Worm (Caenorhabditis elegans) whole organism, L4 larva: ENCODE measurements around the gene hlh-31.

Source experiments
- Y105C5A.15 ChIP-seq: fragments of 200-800 bp; sonication (Bioruptor generic); IDR thresholded peaks from 2 replicates; pipeline ENCODE4 v1.3.6; 2022; ENCODE audit warnings: missing genetic modification characterization, missing compliant biosample characterization
- Y5F2A.4 ChIP-seq: fragments of 200-800 bp; sonication (Bioruptor generic); optimal IDR thresholded peaks from 2 replicates; lab custom pipeline; 2018; ENCODE audit warnings: mild to moderate bottlenecking, missing genetic modification characterization, missing compliant biosample characterization
- aly-2 ChIP-seq: sonication (generic microtip); optimal IDR thresholded peaks from 2 replicates; lab custom pipeline; 2018; ENCODE audit warnings: missing biosample characterization, missing genetic modification characterization
- ceh-20 ChIP-seq: fragments of 200-800 bp; sonication (Bioruptor generic); IDR thresholded peaks from 2 replicates; pipeline ENCODE4 v1.3.6; 2022; ENCODE audit warnings: missing genetic modification reagents, missing genetic modification characterization, missing compliant biosample characterization
- ceh-28 ChIP-seq: fragments of 150-350 bp; optimal IDR thresholded peaks from 2 replicates; lab custom pipeline; 2014; ENCODE audit warnings: missing biosample characterization, missing genetic modification reagents, missing genetic modification characterization
- ceh-44 ChIP-seq: fragments of 200-800 bp; sonication (Bioruptor generic); IDR thresholded peaks from 2 replicates; pipeline ENCODE4 v1.3.6; 2022; ENCODE audit warnings: missing genetic modification reagents, missing genetic modification characterization, missing compliant biosample characterization
- daf-12 ChIP-seq: fragments of 150-350 bp; optimal IDR thresholded peaks from 2 replicates; lab custom pipeline; 2014; ENCODE audit warnings: missing biosample characterization, missing genetic modification reagents, missing genetic modification characterization
- daf-16 ChIP-seq, 3 experiments: sonication (generic microtip); optimal IDR thresholded peaks; 2 replicates each; lab custom pipeline; 2016 to 2017; ENCODE audit warnings: missing genetic modification characterization in 3 of 3, missing genetic modification reagents in 3 of 3, mild to moderate bottlenecking in 2 of 3, missing compliant biosample characterization in 2 of 3, missing biosample characterization in 1 of 3, moderate library complexity in 1 of 3
- daf-8 ChIP-seq: fragments of 200-800 bp; sonication (Bioruptor generic); IDR thresholded peaks from 2 replicates; pipeline ENCODE4 v1.3.6; 2022; ENCODE audit warnings: missing genetic modification characterization, missing compliant biosample characterization
- dmd-6 ChIP-seq: fragments of 200-800 bp; sonication (Bioruptor generic); IDR thresholded peaks from 2 replicates; pipeline ENCODE4 v1.3.6; 2022; ENCODE audit warnings: missing genetic modification reagents, missing genetic modification characterization, missing compliant biosample characterization
- fkh-10 ChIP-seq: fragments of 150-350 bp; optimal IDR thresholded peaks from 2 replicates; lab custom pipeline; 2014; ENCODE audit warnings: missing biosample characterization, missing genetic modification reagents, missing genetic modification characterization
- hlh-30 ChIP-seq: sonication (generic microtip); optimal IDR thresholded peaks from 2 replicates; lab custom pipeline; 2017; ENCODE audit warnings: antibody characterized with exemption, mild to moderate bottlenecking, missing genetic modification characterization, missing compliant biosample characterization; ENCODE audit not compliant: insufficient read depth
- hmg-1.1 ChIP-seq: fragments of 200-800 bp; sonication (Bioruptor generic); IDR thresholded peaks from 2 replicates; pipeline ENCODE4 v1.3.6; 2022; ENCODE audit warnings: missing genetic modification reagents, missing genetic modification characterization, missing compliant biosample characterization
- lin-15B ChIP-seq: fragments of 150-350 bp; sonication (generic microtip); optimal IDR thresholded peaks from 3 replicates; lab custom pipeline; 2014; ENCODE audit warnings: missing biosample characterization, missing genetic modification characterization
- lin-29 ChIP-seq: fragments of 200-800 bp; sonication (Bioruptor generic); IDR thresholded peaks from 2 replicates; pipeline ENCODE4 v1.3.6; 2022; ENCODE audit warnings: missing genetic modification reagents, missing genetic modification characterization, missing compliant biosample characterization
- lin-38 ChIP-seq: fragments of 200-800 bp; sonication (Bioruptor generic); IDR thresholded peaks from 2 replicates; pipeline ENCODE4 v1.3.6; 2022; ENCODE audit warnings: missing genetic modification reagents, missing genetic modification characterization, missing compliant biosample characterization
- madf-9 ChIP-seq: fragments of 200-800 bp; sonication (Bioruptor generic); conservative IDR thresholded peaks from 2 replicates; pipeline ENCODE4 v1.3.6; 2022; ENCODE audit warnings: missing genetic modification reagents, missing genetic modification characterization, missing compliant biosample characterization
- mdl-1 ChIP-seq, 2 experiments: fragments of 150-350 bp in 1 of 2; sonication (generic microtip) in 1 of 2; optimal IDR thresholded peaks; 2 replicates each; lab custom pipeline; 2014 to 2017; ENCODE audit warnings: missing biosample characterization in 2 of 2, missing genetic modification characterization in 2 of 2
- mep-1 ChIP-seq: fragments of 150-350 bp; sonication (generic microtip); optimal IDR thresholded peaks from 3 replicates; lab custom pipeline; 2014; ENCODE audit warnings: missing biosample characterization, missing genetic modification characterization
- nhr-237 ChIP-seq: sonication (generic microtip); optimal IDR thresholded peaks from 2 replicates; lab custom pipeline; 2017; ENCODE audit warnings: missing biosample characterization, missing genetic modification characterization
- php-3 ChIP-seq: fragments of 200-800 bp; sonication (Bioruptor generic); IDR thresholded peaks from 2 replicates; pipeline ENCODE4 v1.3.6; 2022; ENCODE audit warnings: missing genetic modification reagents, missing genetic modification characterization, missing compliant biosample characterization
- saeg-2 ChIP-seq: fragments of 200-800 bp; sonication (Bioruptor generic); IDR thresholded peaks from 2 replicates; pipeline ENCODE4 v1.3.6; 2022; ENCODE audit warnings: missing genetic modification reagents, missing genetic modification characterization, missing compliant biosample characterization
- sdz-12 ChIP-seq: fragments of 200-800 bp; sonication (Bioruptor generic); optimal IDR thresholded peaks from 2 replicates; lab custom pipeline; 2018; ENCODE audit warnings: mild to moderate bottlenecking, missing genetic modification characterization, missing compliant biosample characterization
- snpc-1.2 ChIP-seq: fragments of 200-800 bp; sonication (Bioruptor generic); IDR thresholded peaks from 2 replicates; pipeline ENCODE4 v1.3.6; 2022; ENCODE audit warnings: missing genetic modification reagents, missing genetic modification characterization, missing compliant biosample characterization
- spr-1 ChIP-seq: sonication (generic microtip); optimal IDR thresholded peaks from 2 replicates; lab custom pipeline; 2016; ENCODE audit warnings: mild to moderate bottlenecking, missing genetic modification characterization, missing compliant biosample characterization
- spr-3 ChIP-seq: fragments of 200-800 bp; sonication (Bioruptor generic); optimal IDR thresholded peaks from 2 replicates; lab custom pipeline; 2018; ENCODE audit warnings: mild to moderate bottlenecking, missing genetic modification characterization, missing compliant biosample characterization
- unc-39 ChIP-seq: sonication (generic microtip); optimal IDR thresholded peaks from 2 replicates; lab custom pipeline; 2017; ENCODE audit warnings: missing biosample characterization, missing genetic modification characterization
- unc-62 ChIP-seq, 3 experiments: fragments of 150-350 bp in 1 of 3; sonication (generic microtip); optimal IDR thresholded peaks in 2 of 3; peaks in 1 of 3; 1 replicate in 1 of 3; 2 replicates in 2 of 3; lab custom pipeline; 2014 to 2017; ENCODE audit warnings: missing biosample characterization in 3 of 3, missing genetic modification characterization in 3 of 3, missing genetic modification reagents in 3 of 3, missing genotype in 1 of 3
- zfp-2 ChIP-seq: sonication (generic microtip); optimal IDR thresholded peaks from 2 replicates; lab custom pipeline; 2016; ENCODE audit warnings: mild to moderate bottlenecking, missing genetic modification characterization, missing compliant biosample characterization
- ztf-7 ChIP-seq: fragments of 150-350 bp; optimal IDR thresholded peaks from 2 replicates; lab custom pipeline; 2014; ENCODE audit warnings: missing biosample characterization, missing genetic modification characterization

Gene hlh-31

ce11 chrIV:16225747-16226146 is 31.7 kb upstream of the hlh-31 start, which contains the start of gene H25K10.4:
Gene H25K10.4, plus strand, starts transcription at chrIV:16226047.
- no peak for TF ChIP-seq ceh-28
- no peak for TF ChIP-seq mdl-1 (tag; optimal IDR thresholded peaks at IDR 0.05; lab: Kevin White, UChicago)
- TF ChIP-seq fkh-10 (GFP tag; lab: Kevin White, UChicago), result no peak
- TF ChIP-seq sdz-12 (GFP tag; lab: Kevin White, UChicago), result no peak
- TF ChIP-seq spr-3 (GFP tag; lab: Kevin White, UChicago), result no peak
- no peak for TF ChIP-seq saeg-2 (GFP tag; lab: Robert Waterston, UW)
- no peak for TF ChIP-seq daf-8 (GFP tag; lab: Robert Waterston, UW)
- no peak for TF ChIP-seq ceh-44 (GFP tag; lab: Robert Waterston, UW)

ce11 chrIV:16230464-16230863 is 27.0 kb upstream of the hlh-31 start:
- no peak for TF ChIP-seq daf-8 (GFP tag; lab: Robert Waterston, UW)
- TF ChIP-seq php-3 (GFP tag; lab: Robert Waterston, UW), result no peak
- peak in 1 of 2 experiments; percentile 90 for TF ChIP-seq unc-62 (GFP tag; optimal IDR thresholded peaks at IDR 0.05 in 1 of 2; lab: Kevin White, UChicago)
- no peak for TF ChIP-seq unc-62 (tag; optimal IDR thresholded peaks at IDR 0.05; lab: Kevin White, UChicago)

- TF ChIP-seq lin-15B (tag; lab: Kevin White, UChicago) (no peak), nhr-237 (tag; lab: Kevin White, UChicago) (no peak)
- TF ChIP-seq, all 104 proteins: peak for 0
Observed at ce11 chrIV:16233028-16233427, 24.4 kb upstream of the hlh-31 start, which contains the start of the genes hpa-1 and irld-39. Gene hpa-1, minus strand, starts transcription at chrIV:16233128. Gene irld-39, plus strand, starts transcription at chrIV:16233148.

- TF ChIP-seq lin-38 (GFP tag; lab: Robert Waterston, UW) (no peak), snpc-1.2 (peak; percentile 64)
- TF ChIP-seq, all 104 proteins: peak for 1
Observed at ce11 chrIV:16236827-16237226, 20.6 kb upstream of the hlh-31 start.

ce11 chrIV:16238555-16238954 is 18.9 kb upstream of the hlh-31 start, which contains the start of gene srw-61:
Gene srw-61, minus strand, starts transcription at chrIV:16238655.
- no peak for TF ChIP-seq snpc-1.2
- no peak for TF ChIP-seq hlh-30
- TF ChIP-seq dmd-6 (GFP tag; lab: Robert Waterston, UW), result no peak
- no peak for TF ChIP-seq spr-1 (tag; lab: Kevin White, UChicago)
- no peak for TF ChIP-seq mep-1 (tag; lab: Kevin White, UChicago)
- no peak for TF ChIP-seq lin-29 (GFP tag; lab: Robert Waterston, UW)
- TF ChIP-seq, all 104 proteins: peak for 0

- no peak for TF ChIP-seq Y5F2A.4 (GFP tag; lab: Kevin White, UChicago)
- TF ChIP-seq unc-39 (tag; lab: Kevin White, UChicago), result no peak
- no peak for TF ChIP-seq hlh-30
- TF ChIP-seq nhr-237 (tag; lab: Kevin White, UChicago), result no peak
- TF ChIP-seq spr-3 (GFP tag; lab: Kevin White, UChicago), result no peak
- TF ChIP-seq Y105C5A.15 (GFP tag; lab: Robert Waterston, UW), result no peak
- no peak for TF ChIP-seq aly-2 (tag; lab: Kevin White, UChicago)
- TF ChIP-seq ztf-7 (tag; lab: Kevin White, UChicago), result no peak
- TF ChIP-seq hmg-1.1 (GFP tag; lab: Robert Waterston, UW), result no peak
- no peak for TF ChIP-seq zfp-2 (tag; lab: Kevin White, UChicago)
- no peak for TF ChIP-seq daf-16 (GFP tag; optimal IDR thresholded peaks at IDR 0.05; lab: Kevin White, UChicago)
- no peak for TF ChIP-seq daf-16 (tag; optimal IDR thresholded peaks at IDR 0.05; lab: Kevin White, UChicago)
- no peak for TF ChIP-seq ceh-20 (GFP tag; lab: Robert Waterston, UW)
- TF ChIP-seq fkh-10 (GFP tag; lab: Kevin White, UChicago), result no peak
- TF ChIP-seq daf-12, result no peak
- no peak for TF ChIP-seq madf-9 (GFP tag; lab: Robert Waterston, UW)
Observed at ce11 chrIV:16247131-16247530, 10.3 kb upstream of the hlh-31 start, which contains the start of gene F38C2.1. Gene F38C2.1, plus strand, starts transcription at chrIV:16247431.
